Worm (Caenorhabditis elegans) whole organism, L4 larva: ENCODE results near the gene coa-7.

Experiments
- F37D6.2 ChIP-seq: sonication (generic microtip); optimal IDR thresholded peaks from 2 replicates; lab custom pipeline; 2016; ENCODE audit warnings: mild to moderate bottlenecking, missing genetic modification characterization, missing compliant biosample characterization
- T20F7.1 ChIP-seq: fragments of 200-800 bp; sonication (Bioruptor generic); optimal IDR thresholded peaks from 2 replicates; lab custom pipeline; 2018; ENCODE audit warnings: mild to moderate bottlenecking, missing genetic modification characterization, missing compliant biosample characterization
- T26A8.4 ChIP-seq: fragments of 200-800 bp; sonication (Bioruptor generic); IDR thresholded peaks from 2 replicates; pipeline ENCODE4 v1.3.6; 2022; ENCODE audit warnings: missing genetic modification characterization, missing compliant biosample characterization
- Y5F2A.4 ChIP-seq: fragments of 200-800 bp; sonication (Bioruptor generic); optimal IDR thresholded peaks from 2 replicates; lab custom pipeline; 2018; ENCODE audit warnings: mild to moderate bottlenecking, missing genetic modification characterization, missing compliant biosample characterization
- aha-1 ChIP-seq: fragments of 150-350 bp; peaks from one replicate; lab custom pipeline; 2014; ENCODE audit warnings: missing biosample characterization, missing genetic modification characterization
- aly-2 ChIP-seq: sonication (generic microtip); optimal IDR thresholded peaks from 2 replicates; lab custom pipeline; 2018; ENCODE audit warnings: missing biosample characterization, missing genetic modification characterization
- ama-1 ChIP-seq: fragments of 150-350 bp; optimal IDR thresholded peaks from 2 replicates; lab custom pipeline; 2014; ENCODE audit warnings: inconsistent platforms, mixed read lengths
- ceh-82 ChIP-seq: sonication (generic microtip); optimal IDR thresholded peaks from 2 replicates; lab custom pipeline; 2017; ENCODE audit warnings: missing biosample characterization, missing genetic modification characterization
- daf-16 ChIP-seq, 3 experiments: sonication (generic microtip); optimal IDR thresholded peaks; 2 replicates each; lab custom pipeline; 2016 to 2017; ENCODE audit warnings: missing genetic modification characterization in 3 of 3, missing genetic modification reagents in 3 of 3, mild to moderate bottlenecking in 2 of 3, missing compliant biosample characterization in 2 of 3, missing biosample characterization in 1 of 3, moderate library complexity in 1 of 3
- dmd-6 ChIP-seq: fragments of 200-800 bp; sonication (Bioruptor generic); IDR thresholded peaks from 2 replicates; pipeline ENCODE4 v1.3.6; 2022; ENCODE audit warnings: missing genetic modification reagents, missing genetic modification characterization, missing compliant biosample characterization
- dve-1 ChIP-seq: sonication (generic microtip); optimal IDR thresholded peaks from 2 replicates; lab custom pipeline; 2017; ENCODE audit warnings: antibody characterized with exemption, mild to moderate bottlenecking, missing genetic modification characterization, missing compliant biosample characterization; ENCODE audit not compliant: insufficient read depth
- hlh-11 ChIP-seq: fragments of 200-800 bp; sonication (Bioruptor generic); optimal IDR thresholded peaks from 2 replicates; lab custom pipeline; 2018; ENCODE audit warnings: mild to moderate bottlenecking, missing genetic modification characterization, missing compliant biosample characterization
- hmg-1.1 ChIP-seq: fragments of 200-800 bp; sonication (Bioruptor generic); IDR thresholded peaks from 2 replicates; pipeline ENCODE4 v1.3.6; 2022; ENCODE audit warnings: missing genetic modification reagents, missing genetic modification characterization, missing compliant biosample characterization
- lim-7 ChIP-seq: fragments of 200-800 bp; sonication (Bioruptor generic); IDR thresholded peaks from 2 replicates; pipeline ENCODE4 v1.3.6; 2022; ENCODE audit warnings: missing genetic modification characterization, missing compliant biosample characterization
- lin-1 ChIP-seq: fragments of 200-800 bp; sonication (Bioruptor generic); IDR thresholded peaks from 2 replicates; pipeline ENCODE4 v1.3.6; 2022; ENCODE audit warnings: missing genetic modification reagents, missing genetic modification characterization, missing compliant biosample characterization
- lin-15B ChIP-seq: fragments of 150-350 bp; sonication (generic microtip); optimal IDR thresholded peaks from 3 replicates; lab custom pipeline; 2014; ENCODE audit warnings: missing biosample characterization, missing genetic modification characterization
- lin-29 ChIP-seq: fragments of 200-800 bp; sonication (Bioruptor generic); IDR thresholded peaks from 2 replicates; pipeline ENCODE4 v1.3.6; 2022; ENCODE audit warnings: missing genetic modification reagents, missing genetic modification characterization, missing compliant biosample characterization
- lin-38 ChIP-seq: fragments of 200-800 bp; sonication (Bioruptor generic); IDR thresholded peaks from 2 replicates; pipeline ENCODE4 v1.3.6; 2022; ENCODE audit warnings: missing genetic modification reagents, missing genetic modification characterization, missing compliant biosample characterization
- lin-39 ChIP-seq: fragments of 150-350 bp; optimal IDR thresholded peaks from 2 replicates; lab custom pipeline; 2014; ENCODE audit warnings: missing biosample characterization, missing genetic modification reagents, missing genetic modification characterization
- lir-3 ChIP-seq: sonication (generic microtip); optimal IDR thresholded peaks from 2 replicates; lab custom pipeline; 2016; ENCODE audit warnings: mild to moderate bottlenecking, missing genetic modification characterization, missing compliant biosample characterization
- madf-5 ChIP-seq, 2 experiments: fragments of 200-800 bp; sonication (Bioruptor generic); IDR thresholded peaks; 2 replicates each; pipeline ENCODE4 v1.3.6; 2022; ENCODE audit warnings: missing compliant biosample characterization in 2 of 2, missing genetic modification characterization in 2 of 2
- mdl-1 ChIP-seq, 2 experiments: fragments of 150-350 bp in 1 of 2; sonication (generic microtip) in 1 of 2; optimal IDR thresholded peaks; 2 replicates each; lab custom pipeline; 2014 to 2017; ENCODE audit warnings: missing biosample characterization in 2 of 2, missing genetic modification characterization in 2 of 2
- mdt-29 ChIP-seq: fragments of 200-800 bp; sonication (Bioruptor generic); IDR thresholded peaks from 2 replicates; pipeline ENCODE4 v1.3.6; 2022; ENCODE audit warnings: missing genetic modification reagents, missing genetic modification characterization, missing compliant biosample characterization
- mep-1 ChIP-seq: fragments of 150-350 bp; sonication (generic microtip); optimal IDR thresholded peaks from 3 replicates; lab custom pipeline; 2014; ENCODE audit warnings: missing biosample characterization, missing genetic modification characterization
- mes-2 ChIP-seq: sonication (generic microtip); optimal IDR thresholded peaks from 2 replicates; lab custom pipeline; 2016; ENCODE audit warnings: missing genotype, mild to moderate bottlenecking, missing genetic modification characterization, missing compliant biosample characterization; ENCODE audit not compliant: poor library complexity, severe bottlenecking
- mxl-2 ChIP-seq: fragments of 200-800 bp; sonication (Bioruptor generic); conservative IDR thresholded peaks from 2 replicates; pipeline ENCODE4 v1.3.6; 2022; ENCODE audit warnings: missing genetic modification reagents, missing genetic modification characterization, missing compliant biosample characterization
- nhr-102 ChIP-seq: sonication (generic microtip); optimal IDR thresholded peaks from 2 replicates; lab custom pipeline; 2016; ENCODE audit warnings: mild to moderate bottlenecking, missing genetic modification characterization, moderate library complexity, missing compliant biosample characterization
- nhr-28 ChIP-seq: fragments of 150-350 bp; optimal IDR thresholded peaks from 2 replicates; lab custom pipeline; 2014; ENCODE audit warnings: missing biosample characterization, missing genetic modification characterization
- nhr-48 ChIP-seq: sonication (generic microtip); optimal IDR thresholded peaks from 2 replicates; lab custom pipeline; 2016; ENCODE audit warnings: mild to moderate bottlenecking, missing genetic modification characterization, missing compliant biosample characterization
- nhr-77 ChIP-seq: fragments of 150-350 bp; optimal IDR thresholded peaks from 2 replicates; lab custom pipeline; 2014; ENCODE audit warnings: missing biosample characterization, missing genetic modification characterization
- pha-4 ChIP-seq, 2 experiments: fragments of 150-350 bp in 1 of 2; fragments of 200-800 bp in 1 of 2; sonication (Bioruptor generic) in 1 of 2; IDR thresholded peaks in 1 of 2; optimal IDR thresholded peaks in 1 of 2; 2 replicates each; pipeline versions ENCODE4 v1.3.6 to Lab custom; 2014 to 2022; ENCODE audit warnings: missing genetic modification characterization in 2 of 2, missing genetic modification reagents in 2 of 2, missing biosample characterization in 1 of 2, missing compliant biosample characterization in 1 of 2
- pqm-1 ChIP-seq: sonication (generic microtip); optimal IDR thresholded peaks from 2 replicates; lab custom pipeline; 2017; ENCODE audit warnings: missing biosample characterization, missing genetic modification characterization
- saeg-2 ChIP-seq: fragments of 200-800 bp; sonication (Bioruptor generic); IDR thresholded peaks from 2 replicates; pipeline ENCODE4 v1.3.6; 2022; ENCODE audit warnings: missing genetic modification reagents, missing genetic modification characterization, missing compliant biosample characterization
- sdz-12 ChIP-seq: fragments of 200-800 bp; sonication (Bioruptor generic); optimal IDR thresholded peaks from 2 replicates; lab custom pipeline; 2018; ENCODE audit warnings: mild to moderate bottlenecking, missing genetic modification characterization, missing compliant biosample characterization
- set-16 ChIP-seq: fragments of 200-800 bp; sonication (Bioruptor generic); IDR thresholded peaks from 2 replicates; pipeline ENCODE4 v1.3.6; 2022; ENCODE audit warnings: missing genetic modification reagents, missing genetic modification characterization, missing compliant biosample characterization
- snpc-1.2 ChIP-seq: fragments of 200-800 bp; sonication (Bioruptor generic); IDR thresholded peaks from 2 replicates; pipeline ENCODE4 v1.3.6; 2022; ENCODE audit warnings: missing genetic modification reagents, missing genetic modification characterization, missing compliant biosample characterization
- snpc-4 ChIP-seq: fragments of 150-350 bp; optimal IDR thresholded peaks from 2 replicates; lab custom pipeline; 2014; ENCODE audit warnings: missing biosample characterization, missing genetic modification characterization
- tag-97 ChIP-seq: fragments of 200-800 bp; sonication (Bioruptor generic); IDR thresholded peaks from 2 replicates; pipeline ENCODE4 v1.3.6; 2022; ENCODE audit warnings: missing genetic modification characterization, missing compliant biosample characterization
- tra-1 ChIP-seq: fragments of 200-800 bp; sonication (Bioruptor generic); IDR thresholded peaks from 2 replicates; pipeline ENCODE4 v1.3.6; 2022; ENCODE audit warnings: missing genetic modification reagents, missing genetic modification characterization, missing compliant biosample characterization
- vab-7 ChIP-seq: fragments of 200-800 bp; sonication (Bioruptor generic); IDR thresholded peaks from 2 replicates; pipeline ENCODE4 v1.3.6; 2022; ENCODE audit warnings: missing genetic modification reagents, missing genetic modification characterization, missing compliant biosample characterization
- zip-11 ChIP-seq: fragments of 200-800 bp; sonication (Bioruptor generic); IDR thresholded peaks from 2 replicates; pipeline ENCODE4 v1.3.6; 2022; ENCODE audit warnings: missing genetic modification characterization, missing compliant biosample characterization

The coa-7 gene

DNA sequence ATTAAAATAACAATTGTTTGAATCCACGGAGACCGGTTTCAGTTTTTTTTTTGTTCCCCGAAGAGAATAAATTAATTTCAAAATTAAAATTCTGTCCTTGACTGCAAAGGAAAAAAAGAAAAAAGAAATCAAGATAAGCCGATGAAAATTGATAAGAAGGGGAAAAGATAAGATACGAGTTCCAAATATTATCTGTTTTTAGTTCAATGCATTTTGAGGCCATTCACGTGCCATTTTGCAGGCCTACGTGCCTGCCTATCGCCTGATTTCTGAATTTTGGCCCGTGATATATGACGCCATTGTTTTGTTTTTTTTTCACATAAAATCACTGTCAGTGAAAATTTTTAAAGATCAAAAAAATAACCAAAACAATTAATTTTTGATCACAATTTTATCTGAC, 39.5 kb downstream of the coa-7 start (continued):
- 0 out of 2 replicates have a peak, but pooled peaks have one; percentile 27 for TF ChIP-seq lin-1 (GFP tag; lab: Robert Waterston, UW)
- TF ChIP-seq mxl-2 (GFP tag; lab: Robert Waterston, UW) = peak; percentile 53; the same call in 1 of the 2 replicates
- TF ChIP-seq mep-1 = peak; percentile 24
- no peak for TF ChIP-seq snpc-4 (tag; lab: Kevin White, UChicago)
- no peak for TF ChIP-seq F37D6.2 (tag; lab: Kevin White, UChicago)
- TF ChIP-seq aly-2 = no peak
- no peak for TF ChIP-seq lin-39 (tag; lab: Kevin White, UChicago)
- TF ChIP-seq lin-15B (tag; lab: Kevin White, UChicago) = no peak
- TF ChIP-seq mdl-1 (tag; optimal IDR thresholded peaks at IDR 0.05; lab: Kevin White, UChicago) = no peak
- TF ChIP-seq pha-4 (GFP tag; IDR thresholded peaks at IDR 0.05; lab: Robert Waterston, UW) = no peak
- no peak for TF ChIP-seq pha-4 (tag; optimal IDR thresholded peaks at IDR 0.05; lab: Kevin White, UChicago)
- TF ChIP-seq mdt-29 = no peak
- peak; percentile 57 for TF ChIP-seq hlh-11 (tag; lab: Kevin White, UChicago)
- TF ChIP-seq lin-38 (GFP tag; lab: Robert Waterston, UW) = no peak
- peak; percentile 44 for TF ChIP-seq nhr-77
- TF ChIP-seq set-16 = no peak
- no peak for TF ChIP-seq snpc-1.2
- TF ChIP-seq vab-7 (GFP tag; lab: Robert Waterston, UW) = no peak
- no peak for TF ChIP-seq tag-97
- no peak for TF ChIP-seq mes-2 (tag; lab: Kevin White, UChicago)
- TF ChIP-seq nhr-28 = peak; percentile 39
- TF ChIP-seq madf-5 (GFP tag; IDR thresholded peaks at IDR 0.05; lab: Robert Waterston, UW) = no peak
- TF ChIP-seq ama-1 (lab: Kevin White, UChicago) = no peak
- no peak for TF ChIP-seq aha-1 (tag; lab: Kevin White, UChicago)
- peak; percentile 62 for TF ChIP-seq pqm-1 (tag; lab: Kevin White, UChicago)
- peak; percentile 52 for TF ChIP-seq dve-1 (tag; lab: Kevin White, UChicago)
- TF ChIP-seq lim-7 (GFP tag; lab: Robert Waterston, UW) = no peak
- no peak for TF ChIP-seq Y5F2A.4 (GFP tag; lab: Kevin White, UChicago)
- TF ChIP-seq saeg-2 = no peak
- peak; percentile 66 for TF ChIP-seq tra-1 (GFP tag; lab: Robert Waterston, UW)
- no peak for TF ChIP-seq zip-11
- TF ChIP-seq lin-29 (GFP tag; lab: Robert Waterston, UW) = no peak
- no peak for TF ChIP-seq sdz-12 (GFP tag; lab: Kevin White, UChicago)
- no peak for TF ChIP-seq hmg-1.1
- no peak for TF ChIP-seq ceh-82
- no peak for TF ChIP-seq T26A8.4

DNA sequence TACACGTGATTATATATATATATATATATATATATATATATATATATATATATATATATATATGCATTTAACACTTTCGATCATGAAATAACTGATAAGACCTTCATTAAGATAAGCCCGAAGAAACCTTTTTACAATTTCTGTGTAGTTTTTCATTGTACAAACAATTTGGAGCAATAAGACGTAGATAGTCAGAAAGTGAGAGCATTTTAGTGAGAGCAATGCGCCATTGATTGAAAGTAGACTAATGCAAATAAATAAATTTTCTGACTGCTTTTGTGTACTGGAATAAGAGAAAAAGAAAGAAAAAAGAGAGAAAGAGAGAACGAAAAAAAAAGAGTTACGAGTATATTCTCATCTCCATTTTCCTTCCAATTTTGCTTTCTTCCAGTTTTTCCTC, 46.3 kb downstream of the coa-7 start:
- no peak for TF ChIP-seq T20F7.1 (GFP tag; lab: Kevin White, UChicago)
- TF ChIP-seq mep-1 = peak; percentile 30
- TF ChIP-seq daf-16 (GFP tag; optimal IDR thresholded peaks at IDR 0.05; lab: Kevin White, UChicago) = no peak
- peak; percentile 78 for TF ChIP-seq daf-16 (tag; optimal IDR thresholded peaks at IDR 0.05; lab: Kevin White, UChicago)
- TF ChIP-seq nhr-28 = peak; percentile 40
- TF ChIP-seq sdz-12 (GFP tag; lab: Kevin White, UChicago) = no peak
- TF ChIP-seq hlh-11 (tag; lab: Kevin White, UChicago) = peak; percentile 32
- TF ChIP-seq nhr-102 (tag; lab: Kevin White, UChicago) = no peak
- TF ChIP-seq dve-1 (tag; lab: Kevin White, UChicago) = peak; percentile 66
- TF ChIP-seq pqm-1 (tag; lab: Kevin White, UChicago) = peak; percentile 85
- no peak for TF ChIP-seq nhr-48 (tag; lab: Kevin White, UChicago)
- peak; percentile 49 for TF ChIP-seq dmd-6 (GFP tag; lab: Robert Waterston, UW)
- TF ChIP-seq lir-3 (tag; lab: Kevin White, UChicago) = no peak
- no peak for TF ChIP-seq lin-1 (GFP tag; lab: Robert Waterston, UW)
- TF ChIP-seq T26A8.4 = no peak
